Fruit fly (Drosophila melanogaster) whole organism, larva: ENCODE measurements around the gene Agpat3.
A peak's percentile ranks its signal among the peaks of the same experiment; 100 is the strongest.

Source experiments
- noc ChIP-seq: fragments of 200-800 bp; sonication (Bioruptor generic); optimal IDR thresholded peaks from 3 replicates; lab custom pipeline; 2019; ENCODE audit warnings: missing biosample characterization, mild to moderate bottlenecking, missing genetic modification characterization, moderate library complexity

Gene Agpat3

DNA sequence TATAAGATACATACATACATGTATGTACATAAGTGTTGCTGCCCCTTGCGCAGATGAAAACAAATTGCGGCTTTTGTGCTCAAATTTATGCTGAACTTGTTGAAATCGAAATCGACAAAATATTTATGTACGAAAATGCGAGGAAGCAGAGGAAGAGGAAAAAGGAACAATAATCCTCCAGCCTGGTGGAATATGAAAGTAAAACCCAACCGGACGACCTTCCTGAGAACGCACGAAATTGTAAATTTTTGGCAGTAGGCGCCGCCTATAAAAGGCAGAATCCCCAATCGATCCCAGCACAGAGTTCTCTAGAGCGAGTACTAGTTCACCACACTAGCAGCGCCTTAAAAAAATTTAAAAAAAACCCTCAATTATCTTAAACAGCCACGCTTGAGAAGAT, 21.2 kb downstream of the Agpat3 start, which contains the start of gene Cpr72Eb:
TSS of gene Cpr72Eb (plus strand) at position 301 of the 400 bp plus-strand sequence.
- no peak for TF ChIP-seq noc (tag; lab: Kevin White, UChicago)

DNA sequence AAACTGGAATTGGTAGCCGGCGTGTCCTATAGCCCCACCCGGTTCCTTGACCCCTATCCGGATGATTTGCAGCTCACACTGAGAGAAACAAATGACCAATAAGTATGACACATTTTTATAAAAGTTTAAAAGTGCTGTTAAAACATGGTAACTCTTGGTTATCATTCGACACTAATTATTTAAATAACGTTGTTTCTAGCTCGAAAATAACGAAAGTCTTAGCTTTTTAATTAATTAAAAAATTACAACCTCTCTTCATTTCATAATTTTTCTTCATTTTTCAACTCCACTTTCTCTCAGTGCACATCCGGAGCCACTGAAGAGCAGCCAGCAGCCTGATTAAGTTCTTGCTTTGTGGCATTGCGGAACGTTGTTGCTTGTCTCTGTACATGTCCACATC, 21.6 kb downstream of the Agpat3 start:
- no peak for TF ChIP-seq noc (tag; lab: Kevin White, UChicago)

DNA sequence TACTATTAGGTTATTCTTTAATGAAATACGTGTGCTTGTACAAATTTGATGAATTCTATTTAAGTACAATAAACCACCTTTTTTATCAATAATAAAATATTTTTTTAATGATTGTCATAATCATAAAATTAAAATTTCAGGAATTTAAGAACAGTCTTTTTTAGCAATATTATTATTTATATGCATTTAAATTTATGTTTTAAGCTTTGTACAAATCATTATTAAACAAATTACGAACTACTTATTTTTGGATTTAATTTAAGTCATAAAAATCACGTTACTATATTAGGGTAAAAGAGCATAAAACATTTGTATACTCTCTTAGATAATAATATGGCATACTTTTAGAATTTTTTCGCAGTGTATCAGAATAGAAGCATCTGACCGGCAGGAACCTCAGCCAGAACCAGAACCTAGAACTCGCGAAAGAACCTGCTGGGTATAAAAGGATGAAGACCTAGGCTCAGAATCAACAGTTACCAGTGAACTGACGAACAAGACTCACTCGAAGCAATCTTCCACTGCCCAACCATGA, 23.6 kb downstream of the Agpat3 start, which contains the start of gene Cpr72Ea:
TSS of gene Cpr72Ea (plus strand) at position 485 of the 535 bp plus-strand sequence.
- no peak for TF ChIP-seq noc (tag; lab: Kevin White, UChicago)

DNA sequence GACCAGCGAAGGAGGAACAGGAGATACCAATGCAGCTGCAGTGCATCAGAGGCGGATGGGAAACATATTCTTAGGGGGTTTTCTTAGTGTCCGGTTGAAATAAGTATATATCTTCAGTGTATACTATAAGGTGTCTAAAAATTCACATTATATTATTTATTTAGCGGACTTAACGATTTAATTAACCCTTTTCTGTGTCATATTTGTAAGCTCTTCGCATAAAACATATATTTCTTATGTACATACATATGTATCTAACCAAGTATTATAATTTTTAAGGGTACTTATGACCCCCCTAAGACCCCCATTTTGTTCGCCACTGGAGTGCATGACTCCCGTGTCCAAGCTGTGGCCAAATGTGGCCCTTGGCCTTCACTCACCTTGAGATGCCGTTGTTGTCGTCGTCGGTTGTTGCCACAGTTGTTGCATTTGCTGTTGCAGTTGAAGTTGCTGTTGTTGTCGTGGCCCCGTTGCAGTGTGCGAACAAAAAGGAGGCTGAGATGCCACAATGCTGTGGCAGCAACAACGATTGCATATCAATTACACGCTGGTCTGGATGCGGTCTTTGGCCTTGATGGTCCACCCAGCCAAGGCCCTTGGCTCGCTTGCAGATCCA, 24.4 kb downstream of the Agpat3 start:
- TF ChIP-seq noc (tag; lab: Kevin White, UChicago), result no peak

DNA sequence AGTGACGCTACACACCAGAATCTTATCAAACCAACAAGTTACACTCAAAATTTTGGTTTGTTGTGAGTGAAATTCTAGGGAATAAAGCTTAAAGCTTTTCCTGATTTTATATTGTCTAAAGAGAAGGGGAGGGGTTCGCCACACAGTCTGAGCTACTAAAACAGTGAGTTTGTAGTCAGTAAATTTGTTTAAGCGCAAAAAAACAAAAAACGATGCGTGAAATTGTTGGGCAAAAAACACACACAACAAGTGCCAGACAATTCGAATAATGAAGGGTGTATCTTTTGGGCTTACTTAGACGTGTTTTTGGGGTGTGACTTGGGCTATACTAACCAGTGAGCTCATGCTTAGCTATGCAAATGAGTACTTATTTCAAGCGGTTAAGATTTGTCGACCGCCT, 26.0 kb downstream of the Agpat3 start:
- TF ChIP-seq noc (tag; lab: Kevin White, UChicago), result no peak

DNA sequence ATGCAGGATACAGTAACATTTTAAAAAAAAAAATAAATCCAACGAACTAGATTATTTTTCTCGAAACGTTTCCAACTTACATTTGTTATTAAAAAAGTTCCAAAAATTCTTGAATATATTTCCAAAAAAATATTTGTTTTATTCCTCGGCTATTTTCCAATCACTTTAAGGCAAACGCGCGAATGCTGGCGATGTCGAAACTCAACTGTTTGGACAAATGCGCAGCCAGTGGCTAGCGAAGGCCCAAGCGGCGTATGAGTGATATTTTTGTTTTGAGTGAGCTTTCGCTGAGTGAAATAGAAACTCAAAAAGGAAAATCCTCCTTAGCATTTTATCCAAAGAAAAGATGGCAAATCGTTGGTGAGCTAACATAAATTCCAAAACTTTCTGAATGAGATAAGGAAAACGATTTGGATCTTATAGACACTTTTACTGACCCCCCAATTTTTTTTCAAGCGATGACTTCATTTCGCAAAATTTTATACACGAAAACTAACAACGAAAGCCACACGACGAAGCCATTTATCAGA, 26.5 kb downstream of the Agpat3 start, which contains the start of gene ringer:
TSS of gene ringer (minus strand) at position 210 of the 530 bp plus-strand sequence.
- no peak for TF ChIP-seq noc (tag; lab: Kevin White, UChicago)

DNA sequence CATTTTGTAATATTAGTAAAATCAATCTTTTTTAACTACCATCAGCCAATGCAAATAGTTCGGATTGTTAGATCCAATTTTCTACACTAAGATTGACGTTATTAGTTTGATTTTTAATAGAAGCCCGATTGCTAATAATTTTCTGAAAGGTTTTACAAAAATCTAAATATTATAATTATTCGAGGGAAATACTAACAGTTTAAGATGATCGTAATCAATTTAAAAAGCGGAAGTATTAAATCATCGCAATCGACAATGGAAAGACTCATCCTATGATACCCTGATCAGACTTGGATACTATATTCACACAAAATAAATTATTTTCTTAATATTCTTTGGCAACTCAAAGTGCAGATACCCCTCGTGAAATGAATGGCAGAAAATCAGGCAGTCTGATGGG, 27.9 kb downstream of the Agpat3 start:
- no peak for TF ChIP-seq noc (tag; lab: Kevin White, UChicago)

DNA sequence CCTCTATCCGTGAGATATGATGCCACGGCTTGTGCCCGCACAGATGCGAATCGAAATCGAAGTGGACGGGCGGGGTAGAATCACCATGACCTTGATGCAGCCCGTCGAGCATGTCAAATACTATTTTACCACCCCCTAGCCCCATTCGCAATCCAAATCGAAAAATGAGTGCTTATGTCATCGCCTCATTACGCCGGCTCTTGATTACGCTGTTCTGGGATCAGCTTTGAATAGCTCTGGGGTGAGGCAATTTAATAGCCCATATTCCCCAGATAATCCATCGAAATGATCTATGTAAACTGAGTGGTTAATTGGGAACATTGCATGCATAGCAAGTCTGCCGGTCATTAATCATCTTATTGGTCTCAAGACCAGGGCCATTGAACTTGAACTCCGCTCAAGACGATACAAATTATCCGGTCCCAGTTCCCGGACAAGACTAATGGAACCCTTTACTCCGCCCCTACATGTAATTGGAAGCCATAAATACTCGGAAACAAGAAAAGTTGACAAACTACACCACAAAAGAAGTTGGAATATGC, 28.5 kb downstream of the Agpat3 start:
- no peak for TF ChIP-seq noc (tag; lab: Kevin White, UChicago)

DNA sequence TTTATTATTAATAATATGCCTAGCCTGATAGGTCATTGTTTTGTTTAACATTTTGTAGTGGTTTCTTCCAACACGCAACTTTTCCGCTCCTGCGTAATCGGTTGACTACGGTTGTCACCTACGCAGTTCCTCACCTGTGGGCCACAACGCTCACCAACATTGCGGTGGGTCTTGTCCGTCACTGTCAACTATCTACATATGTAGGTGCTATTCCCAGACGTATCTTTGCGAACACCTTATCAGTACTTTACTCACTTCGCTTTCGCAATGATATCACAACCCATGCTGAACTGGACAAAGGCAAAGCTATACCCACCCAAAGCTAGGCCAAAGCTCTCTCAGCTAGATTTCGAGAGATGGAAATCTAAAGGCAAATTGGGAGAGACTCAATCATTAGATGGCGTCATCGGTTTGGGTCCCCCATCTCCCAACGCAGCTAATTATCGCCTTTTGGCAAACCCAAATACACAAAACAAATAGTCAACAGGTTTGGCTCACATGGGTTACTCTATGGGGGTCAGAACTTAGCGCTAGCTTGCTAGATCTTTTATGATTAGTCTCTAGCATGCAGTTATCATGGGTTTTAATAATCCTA, 29.5 kb downstream of the Agpat3 start:
- peak; percentile 17 for TF ChIP-seq noc (tag; lab: Kevin White, UChicago)

DNA sequence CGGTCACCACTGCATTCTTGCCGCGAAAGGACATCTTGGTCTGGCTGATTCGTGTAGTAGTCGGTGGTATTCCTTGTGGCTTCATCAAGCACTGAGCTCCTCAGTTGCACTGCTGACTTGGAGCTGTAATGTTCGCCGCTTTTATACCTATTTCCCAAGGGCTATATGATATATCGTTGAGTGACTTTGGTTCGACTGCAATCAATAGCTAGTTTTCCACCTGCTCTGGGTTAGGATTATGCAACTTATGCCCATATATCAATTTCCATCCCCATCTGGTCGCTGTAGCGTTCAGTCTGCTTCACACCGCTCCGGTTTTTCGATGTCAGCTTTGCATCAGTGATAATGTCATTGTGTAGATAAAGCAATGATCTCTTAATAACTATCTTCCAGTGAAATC, 31.6 kb downstream of the Agpat3 start, which contains the start of gene Pdh:
TSS of gene Pdh (minus strand) at position 101 of the 400 bp plus-strand sequence.
- no peak for TF ChIP-seq noc (tag; lab: Kevin White, UChicago)

DNA sequence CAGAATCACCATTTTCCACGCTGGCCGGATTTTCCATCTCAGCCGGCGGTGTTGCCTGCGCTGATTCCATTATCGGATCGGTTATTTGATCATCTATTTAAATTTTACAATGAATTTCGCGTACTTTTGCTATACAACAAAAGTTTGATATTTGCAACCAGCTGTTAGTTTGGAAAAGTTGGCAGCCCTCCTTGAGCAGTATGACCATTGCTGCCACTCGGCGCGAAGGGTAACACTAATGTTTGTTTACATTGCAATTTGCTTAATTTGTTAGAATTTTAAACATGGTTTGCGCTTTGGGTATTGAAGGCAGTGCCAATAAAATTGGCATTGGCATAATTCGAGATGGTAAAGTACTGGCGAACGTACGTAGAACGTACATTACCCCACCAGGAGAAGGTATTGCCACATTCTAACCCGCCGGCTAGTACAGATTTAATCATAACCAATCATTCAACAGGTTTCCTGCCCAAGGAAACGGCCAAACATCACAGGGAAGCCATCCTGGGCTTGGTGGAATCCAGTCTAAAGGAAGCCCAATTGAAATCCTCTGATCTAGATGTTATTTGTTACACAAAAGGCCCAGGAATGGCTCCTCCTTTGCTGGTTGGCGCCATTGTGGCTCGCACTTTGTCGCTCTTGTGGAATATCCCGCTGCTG, 33.9 kb downstream of the Agpat3 start, which contains the start of the genes Golgin104 and Tcs3:
TSS of gene Golgin104 (minus strand) at position 182 of the 660 bp plus-strand sequence.
TSS of gene Tcs3 (plus strand) at position 222 of the 660 bp plus-strand sequence.
- TF ChIP-seq noc (tag; lab: Kevin White, UChicago), result no peak

DNA sequence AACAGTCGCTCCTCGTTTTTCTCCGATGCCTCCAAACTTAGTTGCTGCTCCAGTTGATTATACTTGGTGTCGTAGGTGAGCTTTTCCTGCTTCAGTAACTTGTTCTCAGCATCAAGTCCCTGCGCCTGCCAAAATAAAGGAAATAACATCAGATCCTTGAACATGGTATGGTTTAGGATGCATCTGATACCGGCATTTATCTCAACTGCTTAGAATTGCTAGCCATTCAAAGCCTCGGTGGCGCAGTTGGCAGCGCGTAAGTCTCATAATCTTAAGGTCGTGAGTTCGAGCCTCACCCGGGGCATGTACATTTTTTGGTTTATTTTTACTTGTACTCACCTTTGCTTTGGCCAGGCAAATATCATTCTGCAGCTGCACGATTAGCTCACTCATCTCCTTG, 36.1 kb downstream of the Agpat3 start:
- TF ChIP-seq noc (tag; lab: Kevin White, UChicago), result no peak

DNA sequence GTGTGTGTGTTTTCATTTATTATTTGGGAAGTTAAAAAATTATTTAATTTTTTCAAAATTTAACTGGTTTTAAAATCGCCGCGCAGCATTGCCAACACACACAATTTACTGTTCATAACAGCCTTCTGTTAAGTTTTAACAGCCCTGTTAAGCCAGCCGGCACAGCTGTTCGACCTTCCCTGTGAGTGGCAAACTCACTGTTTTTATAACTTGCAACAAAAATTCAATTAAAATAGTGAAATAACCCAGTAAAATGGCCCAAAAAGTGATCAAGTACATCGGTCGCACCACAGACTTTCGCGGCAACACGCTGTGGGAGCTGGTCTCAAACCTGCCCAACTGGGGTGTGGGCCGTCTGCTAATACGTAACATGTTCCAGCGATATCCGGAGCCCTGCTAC, 37.8 kb downstream of the Agpat3 start, which contains the start of gene mRpS34:
TSS of gene mRpS34 (plus strand) at position 161 of the 400 bp plus-strand sequence.
- no peak for TF ChIP-seq noc (tag; lab: Kevin White, UChicago)

DNA sequence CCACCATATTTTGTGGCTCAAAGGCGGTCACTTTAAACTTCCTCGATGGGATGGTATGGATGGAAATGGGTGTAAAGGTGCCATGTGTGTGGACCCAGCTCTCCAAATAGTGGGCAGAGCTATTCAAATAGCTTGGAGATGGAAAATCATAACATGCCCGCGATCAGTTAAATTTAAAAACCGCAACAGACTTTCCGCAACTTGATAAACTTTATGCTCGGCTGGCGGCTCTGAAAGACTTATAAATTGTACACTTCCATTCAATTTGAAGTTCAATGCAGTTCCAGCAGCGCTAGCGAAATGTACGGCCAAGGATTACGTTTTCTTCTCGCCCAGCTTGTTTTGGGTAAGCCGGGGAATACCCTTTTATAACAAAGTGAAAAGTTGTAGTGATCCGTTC, 39.7 kb downstream of the Agpat3 start, which contains the start of gene CG33257:
TSS of gene CG33257 (plus strand) at position 301 of the 400 bp plus-strand sequence.
- TF ChIP-seq noc (tag; lab: Kevin White, UChicago), result no peak

DNA sequence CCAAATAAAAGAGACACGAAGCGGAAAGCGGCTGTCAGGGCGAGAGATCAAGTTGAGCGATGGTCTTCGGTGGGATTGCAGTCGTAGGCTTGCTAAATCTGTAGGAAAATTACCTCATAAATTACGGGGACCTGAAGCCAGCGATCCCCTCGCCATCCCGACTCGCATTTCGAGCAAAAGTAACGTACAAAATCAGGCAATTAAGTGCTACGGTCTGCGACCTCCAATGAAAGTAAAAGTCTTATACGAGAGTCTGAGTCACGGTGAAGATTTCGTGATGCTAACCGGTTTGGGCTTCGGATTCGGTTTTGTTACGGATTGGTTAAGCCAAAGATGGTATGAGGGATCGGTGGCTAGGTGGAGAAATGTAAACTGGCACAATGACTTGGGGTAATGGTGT, 45.9 kb downstream of the Agpat3 start:
- TF ChIP-seq noc (tag; lab: Kevin White, UChicago), result no peak
